Worm (Caenorhabditis elegans) whole organism, young adult: Measurements from ENCODE around the gene C11D2.4.

Experiments
- F37B4.10 ChIP-seq: fragments of 200-800 bp; sonication (Bioruptor generic); IDR thresholded peaks from 2 replicates; pipeline ENCODE4 v1.3.6; 2022; ENCODE audit warnings: missing genetic modification characterization, missing compliant biosample characterization
- F49E8.2 ChIP-seq: sonication (generic microtip); optimal IDR thresholded peaks from 3 replicates; lab custom pipeline; 2017; ENCODE audit warnings: missing genetic modification characterization, mild to moderate bottlenecking, missing compliant biosample characterization, antibody characterized with exemption, moderate library complexity; ENCODE audit not compliant: insufficient read depth
- F57A8.1 ChIP-seq: fragments of 200-800 bp; sonication (Bioruptor generic); optimal IDR thresholded peaks from 2 replicates; lab custom pipeline; 2018; ENCODE audit warnings: mild to moderate bottlenecking, missing genetic modification characterization, moderate library complexity, missing compliant biosample characterization
- F57C9.4 ChIP-seq: sonication (generic microtip); optimal IDR thresholded peaks from 2 replicates; lab custom pipeline; 2017; ENCODE audit warnings: mild to moderate bottlenecking, missing genetic modification characterization, missing compliant biosample characterization
- Y56A3A.18 ChIP-seq: fragments of 200-800 bp; sonication (Bioruptor generic); IDR thresholded peaks from 2 replicates; pipeline ENCODE4 v1.3.6; 2022; ENCODE audit warnings: missing genetic modification reagents, missing genetic modification characterization, missing compliant biosample characterization
- Y67H2A.10 ChIP-seq: fragments of 200-800 bp; sonication (Bioruptor generic); conservative IDR thresholded peaks from 2 replicates; pipeline ENCODE4 v1.3.6; 2022; ENCODE audit warnings: missing genetic modification reagents, missing genetic modification characterization, missing compliant biosample characterization
- akir-1 ChIP-seq: fragments of 200-800 bp; sonication (Bioruptor generic); optimal IDR thresholded peaks from 2 replicates; lab custom pipeline; 2018; ENCODE audit warnings: mild to moderate bottlenecking, missing genetic modification characterization, moderate library complexity, missing compliant biosample characterization
- athp-1 ChIP-seq: sonication (generic microtip); optimal IDR thresholded peaks from 2 replicates; lab custom pipeline; 2017; ENCODE audit warnings: mild to moderate bottlenecking, missing genetic modification characterization, missing compliant biosample characterization
- attf-6 ChIP-seq: fragments of 200-800 bp; sonication (Bioruptor generic); IDR thresholded peaks from 2 replicates; pipeline ENCODE4 v1.3.6; 2022; ENCODE audit warnings: missing genetic modification reagents, missing genetic modification characterization, missing compliant biosample characterization
- ceh-100 ChIP-seq: fragments of 200-800 bp; sonication (Bioruptor generic); IDR thresholded peaks from 2 replicates; pipeline ENCODE4 v1.3.6; 2022; ENCODE audit warnings: missing genetic modification reagents, missing genetic modification characterization, missing compliant biosample characterization
- die-1 ChIP-seq: sonication (generic microtip); optimal IDR thresholded peaks from 2 replicates; lab custom pipeline; 2016; ENCODE audit warnings: missing genotype, mild to moderate bottlenecking, missing genetic modification characterization, missing compliant biosample characterization
- dpff-1 ChIP-seq: sonication (generic microtip); optimal IDR thresholded peaks from 2 replicates; lab custom pipeline; 2017; ENCODE audit warnings: mild to moderate bottlenecking, missing genetic modification characterization, missing compliant biosample characterization
- efl-1 ChIP-seq: fragments of 150-350 bp; optimal IDR thresholded peaks from 2 replicates; lab custom pipeline; 2014; ENCODE audit warnings: missing biosample characterization, missing genetic modification reagents, missing genetic modification characterization
- egl-44 ChIP-seq: fragments of 200-800 bp; sonication (Bioruptor generic); IDR thresholded peaks from 2 replicates; pipeline ENCODE4 v1.3.6; 2022; ENCODE audit warnings: missing genetic modification reagents, missing genetic modification characterization, missing compliant biosample characterization
- gei-17 ChIP-seq: fragments of 200-800 bp; sonication (Bioruptor generic); optimal IDR thresholded peaks from 2 replicates; lab custom pipeline; 2018; ENCODE audit warnings: mild to moderate bottlenecking, missing genetic modification characterization, missing compliant biosample characterization
- hlh-26 ChIP-seq: fragments of 200-800 bp; sonication (Bioruptor generic); conservative IDR thresholded peaks from 2 replicates; pipeline ENCODE4 v1.3.6; 2022; ENCODE audit warnings: missing genetic modification reagents, missing genetic modification characterization, missing compliant biosample characterization
- hmg-1.2 ChIP-seq: fragments of 200-800 bp; sonication (Bioruptor generic); IDR thresholded peaks from 2 replicates; pipeline ENCODE4 v1.3.6; 2022; ENCODE audit warnings: missing genetic modification reagents, missing genetic modification characterization, missing compliant biosample characterization
- lag-1 ChIP-seq: fragments of 200-800 bp; sonication (Bioruptor generic); IDR thresholded peaks from 2 replicates; pipeline ENCODE4 v1.3.6; 2022; ENCODE audit warnings: missing genetic modification reagents, missing genetic modification characterization, missing compliant biosample characterization
- let-607 ChIP-seq, 2 experiments: fragments of 200-800 bp in 1 of 2; sonication (Bioruptor generic) in 1 of 2; sonication (generic microtip) in 1 of 2; optimal IDR thresholded peaks; 2 replicates each; lab custom pipeline; 2016 to 2018; ENCODE audit warnings: mild to moderate bottlenecking in 2 of 2, missing compliant biosample characterization in 2 of 2, missing genetic modification characterization in 2 of 2, moderate library complexity in 2 of 2, missing genotype in 1 of 2
- lin-26 ChIP-seq: fragments of 200-800 bp; sonication (Bioruptor generic); IDR thresholded peaks from 2 replicates; pipeline ENCODE4 v1.3.6; 2022; ENCODE audit warnings: missing genetic modification reagents, missing genetic modification characterization, missing compliant biosample characterization
- lin-35 ChIP-seq, 3 experiments: fragments of 150-350 bp in 2 of 3; sonication (generic microtip) in 1 of 3; optimal IDR thresholded peaks; 2 replicates each; lab custom pipeline; 2014 to 2018; ENCODE audit warnings: missing biosample characterization in 3 of 3, missing genetic modification characterization in 3 of 3, missing genetic modification reagents in 3 of 3
- mel-28 ChIP-seq: sonication (generic microtip); optimal IDR thresholded peaks from 2 replicates; lab custom pipeline; 2016; ENCODE audit warnings: borderline replicate concordance, mild to moderate bottlenecking, missing genetic modification characterization, missing compliant biosample characterization
- nhr-120 ChIP-seq: fragments of 200-800 bp; sonication (Bioruptor generic); IDR thresholded peaks from 2 replicates; pipeline ENCODE4 v1.3.6; 2022; ENCODE audit warnings: missing genetic modification characterization, missing compliant biosample characterization
- nhr-90 ChIP-seq: sonication (generic microtip); optimal IDR thresholded peaks from 2 replicates; lab custom pipeline; 2016; ENCODE audit warnings: missing genotype, mild to moderate bottlenecking, missing genetic modification characterization, missing compliant biosample characterization
- pbrm-1 ChIP-seq: fragments of 200-800 bp; sonication (Bioruptor generic); IDR thresholded peaks from 2 replicates; pipeline ENCODE4 v1.3.6; 2022; ENCODE audit warnings: missing genetic modification reagents, missing genetic modification characterization, missing compliant biosample characterization
- pha-4 ChIP-seq: fragments of 150-350 bp; sonication (generic microtip); optimal IDR thresholded peaks from 2 replicates; lab custom pipeline; 2014; ENCODE audit warnings: missing biosample characterization, missing genetic modification reagents, missing genetic modification characterization
- rcor-1 ChIP-seq: fragments of 200-800 bp; sonication (Bioruptor generic); IDR thresholded peaks from 2 replicates; pipeline ENCODE4 v1.3.6; 2022; ENCODE audit warnings: missing genetic modification reagents, missing genetic modification characterization, missing compliant biosample characterization
- sea-2 ChIP-seq: fragments of 200-800 bp; sonication (Bioruptor generic); IDR thresholded peaks from 2 replicates; pipeline ENCODE4 v1.3.6; 2022; ENCODE audit warnings: missing genetic modification characterization, missing compliant biosample characterization
- snpc-1.1 ChIP-seq: sonication (generic microtip); optimal IDR thresholded peaks from 2 replicates; lab custom pipeline; 2017; ENCODE audit warnings: missing genetic modification characterization, mild to moderate bottlenecking, missing compliant biosample characterization, antibody characterized with exemption, moderate library complexity, missing genotype, missing genetic modification reagents; ENCODE audit not compliant: insufficient read depth
- snpc-3.4 ChIP-seq: sonication (generic microtip); optimal IDR thresholded peaks from 2 replicates; lab custom pipeline; 2017; ENCODE audit warnings: missing genetic modification characterization, mild to moderate bottlenecking, missing compliant biosample characterization, antibody characterized with exemption, moderate library complexity, missing genotype, missing genetic modification reagents
- snpc-4 ChIP-seq, 5 experiments: fragments of 150-350 bp in 1 of 5; sonication (generic microtip) in 4 of 5; optimal IDR thresholded peaks; 2 replicates each; lab custom pipeline; 2014 to 2018; ENCODE audit warnings: missing genetic modification characterization in 5 of 5, missing biosample characterization in 3 of 5, antibody characterized with exemption in 2 of 5, mild to moderate bottlenecking in 2 of 5, missing compliant biosample characterization in 2 of 5, missing genotype in 2 of 5, moderate library complexity in 2 of 5, missing genetic modification reagents in 1 of 5
- tbp1 ChIP-seq: fragments of 200-800 bp; sonication (Bioruptor generic); optimal IDR thresholded peaks from 2 replicates; lab custom pipeline; 2018; ENCODE audit warnings: mild to moderate bottlenecking, missing genetic modification characterization, missing compliant biosample characterization
- unc-62 ChIP-seq: fragments of 150-350 bp; optimal IDR thresholded peaks from 2 replicates; lab custom pipeline; 2014; ENCODE audit warnings: missing biosample characterization, missing genetic modification reagents, missing genetic modification characterization
- zim-3 ChIP-seq: sonication (generic microtip); optimal IDR thresholded peaks from 2 replicates; lab custom pipeline; 2017; ENCODE audit warnings: mild to moderate bottlenecking, missing genetic modification characterization, moderate library complexity, missing compliant biosample characterization
- ztf-22 ChIP-seq: fragments of 200-800 bp; sonication (Bioruptor generic); optimal IDR thresholded peaks from 2 replicates; lab custom pipeline; 2018; ENCODE audit warnings: mild to moderate bottlenecking, missing genetic modification characterization, moderate library complexity, missing compliant biosample characterization
- ztf-26 ChIP-seq: sonication (generic microtip); optimal IDR thresholded peaks from 2 replicates; lab custom pipeline; 2017; ENCODE audit warnings: missing genetic modification characterization, missing compliant biosample characterization
- ztf-28 ChIP-seq: fragments of 200-800 bp; sonication (Bioruptor generic); IDR thresholded peaks from 2 replicates; pipeline ENCODE4 v1.3.6; 2022; ENCODE audit warnings: missing genetic modification reagents, missing genetic modification characterization, missing compliant biosample characterization

C11D2.4 gene

ce11 chrIV:6155296-6155695 lies 1.5 kb downstream of the C11D2.4 start, which contains the start of gene C11D2.7:
TSS of gene C11D2.7 (minus strand) at chrIV:6155396.
- TF ChIP-seq snpc-4 (GFP tag; optimal IDR thresholded peaks at IDR 0.05; lab: Kevin White, UChicago), result peak; percentile 16
- TF ChIP-seq snpc-4 (tag; optimal IDR thresholded peaks at IDR 0.05; lab: Kevin White, UChicago), result peak in 1 of 4 experiments; percentile 57
- no peak for TF ChIP-seq rcor-1
- TF ChIP-seq F49E8.2 (tag; lab: Kevin White, UChicago), result no peak

- no peak for TF ChIP-seq ztf-26 (tag; lab: Kevin White, UChicago)
- no peak for TF ChIP-seq nhr-90 (tag; lab: Kevin White, UChicago)
- no peak for TF ChIP-seq F57C9.4 (tag; lab: Kevin White, UChicago)
- no peak for TF ChIP-seq F37B4.10 (GFP tag; lab: Robert Waterston, UW)
- no peak for TF ChIP-seq hlh-26 (GFP tag; lab: Robert Waterston, UW)
- TF ChIP-seq Y56A3A.18 (GFP tag; lab: Robert Waterston, UW), result no peak
- no peak for TF ChIP-seq nhr-120
- no peak for TF ChIP-seq efl-1 (GFP tag; lab: Kevin White, UChicago)
- TF ChIP-seq sea-2 (GFP tag; lab: Robert Waterston, UW), result no peak
- no peak for TF ChIP-seq Y67H2A.10
- no peak for TF ChIP-seq F57A8.1
- no peak for TF ChIP-seq gei-17 (GFP tag; lab: Kevin White, UChicago)
- no peak for TF ChIP-seq rcor-1
- TF ChIP-seq lin-26 (GFP tag; lab: Robert Waterston, UW), result no peak
- no peak for TF ChIP-seq snpc-1.1
- TF ChIP-seq ztf-22 (GFP tag; lab: Kevin White, UChicago), result no peak
- TF ChIP-seq tbp1 (GFP tag; lab: Kevin White, UChicago), result no peak
These were observed 5.2 kb downstream of the C11D2.4 start, which contains the start of gene C11D2.3 for ce11 chrIV:6151513-6151912. TSS of gene C11D2.3 (plus strand) at chrIV:6151813.

ce11 chrIV:6149359-6149758 lies 7.4 kb downstream of the C11D2.4 start:
- no peak for TF ChIP-seq athp-1
- TF ChIP-seq rcor-1, result no peak

- no peak for TF ChIP-seq lin-35 (GFP tag; optimal IDR thresholded peaks at IDR 0.05; lab: Kevin White, UChicago)
These were observed 10.8 kb downstream of the C11D2.4 start for ce11 chrIV:6145984-6146383.

ce11 chrIV:6140700-6141099 lies 16.1 kb downstream of the C11D2.4 start:
- no peak for TF ChIP-seq unc-62 (GFP tag; lab: Kevin White, UChicago)
- TF ChIP-seq hmg-1.2 (GFP tag; lab: Robert Waterston, UW), result peak; percentile 70

- TF ChIP-seq hmg-1.2 (GFP tag; lab: Robert Waterston, UW) (peak; percentile 59), attf-6 (GFP tag; lab: Robert Waterston, UW) (0 out of 2 replicates have a peak, but pooled peaks have one; percentile 11), snpc-4 (GFP tag; optimal IDR thresholded peaks at IDR 0.05; lab: Kevin White, UChicago) (peak; percentile 3), snpc-4 (tag; optimal IDR thresholded peaks at IDR 0.05; lab: Kevin White, UChicago) (peak; percentile 62 to 93 (median 81)), pbrm-1 (GFP tag; lab: Robert Waterston, UW) (peak; percentile 81), snpc-1.1 (peak; percentile 79)
These were observed 16.5 kb downstream of the C11D2.4 start for ce11 chrIV:6140260-6140659.

- TF ChIP-seq tbp1 (GFP tag; lab: Kevin White, UChicago), result no peak
- TF ChIP-seq snpc-4 (GFP tag; optimal IDR thresholded peaks at IDR 0.05; lab: Kevin White, UChicago), result no peak
- no peak for TF ChIP-seq snpc-4 (tag; optimal IDR thresholded peaks at IDR 0.05; lab: Kevin White, UChicago)
- no peak for TF ChIP-seq egl-44 (GFP tag; lab: Robert Waterston, UW)
- TF ChIP-seq akir-1, result no peak
- no peak for TF ChIP-seq rcor-1
- no peak for TF ChIP-seq zim-3 (tag; lab: Kevin White, UChicago)
- no peak for TF ChIP-seq dpff-1 (tag; lab: Kevin White, UChicago)
- no peak for TF ChIP-seq snpc-3.4 (tag; lab: Kevin White, UChicago)
- no peak for TF ChIP-seq let-607 (tag; optimal IDR thresholded peaks at IDR 0.05; lab: Kevin White, UChicago)
- no peak for TF ChIP-seq ztf-28 (GFP tag; lab: Robert Waterston, UW)
- no peak for TF ChIP-seq ceh-100 (GFP tag; lab: Robert Waterston, UW)
- no peak for TF ChIP-seq die-1
- TF ChIP-seq lag-1 (GFP tag; lab: Robert Waterston, UW), result no peak
- no peak for TF ChIP-seq pha-4 (tag; lab: Kevin White, UChicago)
- no peak for TF ChIP-seq mel-28 (tag; lab: Kevin White, UChicago)
These were observed 21.2 kb downstream of the C11D2.4 start for ce11 chrIV:6135592-6135991.
